Worm (Caenorhabditis elegans): ENCODE data around the gene hach-1.

DNA sequence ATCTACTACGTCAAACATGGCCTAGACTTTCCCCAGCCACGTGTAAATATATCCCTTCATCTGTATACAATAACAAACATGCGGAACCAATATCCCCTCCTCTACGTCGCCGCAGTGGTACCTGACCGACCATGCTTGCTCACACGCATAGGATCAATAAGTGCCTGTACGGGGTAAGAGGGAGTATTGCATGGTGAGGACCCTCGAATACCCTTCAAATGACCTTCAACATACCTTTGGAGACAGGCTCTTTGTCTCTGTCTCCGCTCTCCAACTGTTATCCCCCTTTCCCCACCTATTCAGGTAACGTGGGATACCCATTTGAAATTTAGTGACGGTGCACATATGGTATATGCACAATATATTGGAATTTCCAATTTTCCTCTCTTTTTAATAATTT lies 29.3 kb upstream of the hach-1 start, which contains the start of gene dex-1:
- no peak for TF ChIP-seq dao-5 (tag; optimal IDR thresholded peaks at IDR 0.05)
- TF ChIP-seq W03F9.2 (tag; optimal IDR thresholded peaks at IDR 0.05), result no peak
